Worm (Caenorhabditis elegans) whole organism, young adult: Measurements from ENCODE around the gene H42K12.3.

Source experiments
- B0035.1 ChIP-seq: sonication (generic microtip); optimal IDR thresholded peaks from 2 replicates; lab custom pipeline; 2016; ENCODE audit warnings: missing genetic modification characterization, mild to moderate bottlenecking, missing compliant biosample characterization, missing genotype, missing genetic modification reagents
- B0261.1 ChIP-seq: sonication (generic microtip); optimal IDR thresholded peaks from 2 replicates; lab custom pipeline; 2016; ENCODE audit warnings: mild to moderate bottlenecking, missing genetic modification characterization, moderate library complexity, missing compliant biosample characterization
- F23B12.7 ChIP-seq: sonication (generic microtip); optimal IDR thresholded peaks from 2 replicates; lab custom pipeline; 2017; ENCODE audit warnings: missing genetic modification characterization, mild to moderate bottlenecking, missing compliant biosample characterization, antibody characterized with exemption, moderate library complexity; ENCODE audit not compliant: insufficient read depth
- F37B4.10 ChIP-seq: fragments of 200-800 bp; sonication (Bioruptor generic); IDR thresholded peaks from 2 replicates; pipeline ENCODE4 v1.3.6; 2022; ENCODE audit warnings: missing genetic modification characterization, missing compliant biosample characterization
- F39B2.1 ChIP-seq: fragments of 200-800 bp; sonication (Bioruptor generic); IDR thresholded peaks from 2 replicates; pipeline ENCODE4 v1.3.6; 2022; ENCODE audit warnings: missing genetic modification reagents, missing genetic modification characterization, missing compliant biosample characterization
- F49E8.2 ChIP-seq: sonication (generic microtip); optimal IDR thresholded peaks from 3 replicates; lab custom pipeline; 2017; ENCODE audit warnings: missing genetic modification characterization, mild to moderate bottlenecking, missing compliant biosample characterization, antibody characterized with exemption, moderate library complexity; ENCODE audit not compliant: insufficient read depth
- F57C9.4 ChIP-seq: sonication (generic microtip); optimal IDR thresholded peaks from 2 replicates; lab custom pipeline; 2017; ENCODE audit warnings: mild to moderate bottlenecking, missing genetic modification characterization, missing compliant biosample characterization
- K12H6.12 ChIP-seq: fragments of 200-800 bp; sonication (Bioruptor generic); optimal IDR thresholded peaks from 2 replicates; lab custom pipeline; 2018; ENCODE audit warnings: mild to moderate bottlenecking, missing genetic modification characterization, missing compliant biosample characterization
- T07F8.4 ChIP-seq: sonication (generic microtip); optimal IDR thresholded peaks from 2 replicates; lab custom pipeline; 2016; ENCODE audit warnings: mild to moderate bottlenecking, missing genetic modification characterization, moderate library complexity, missing compliant biosample characterization
- T26A5.8 ChIP-seq: sonication (generic microtip); optimal IDR thresholded peaks from 2 replicates; lab custom pipeline; 2016; ENCODE audit warnings: missing genetic modification characterization, missing compliant biosample characterization
- Y53F4B.3 ChIP-seq: fragments of 200-800 bp; sonication (Bioruptor generic); IDR thresholded peaks from 2 replicates; pipeline ENCODE4 v1.3.6; 2022; ENCODE audit warnings: missing genetic modification reagents, missing genetic modification characterization, missing compliant biosample characterization
- Y56A3A.18 ChIP-seq: fragments of 200-800 bp; sonication (Bioruptor generic); IDR thresholded peaks from 2 replicates; pipeline ENCODE4 v1.3.6; 2022; ENCODE audit warnings: missing genetic modification reagents, missing genetic modification characterization, missing compliant biosample characterization
- athp-1 ChIP-seq: sonication (generic microtip); optimal IDR thresholded peaks from 2 replicates; lab custom pipeline; 2017; ENCODE audit warnings: mild to moderate bottlenecking, missing genetic modification characterization, missing compliant biosample characterization
- attf-6 ChIP-seq: fragments of 200-800 bp; sonication (Bioruptor generic); IDR thresholded peaks from 2 replicates; pipeline ENCODE4 v1.3.6; 2022; ENCODE audit warnings: missing genetic modification reagents, missing genetic modification characterization, missing compliant biosample characterization
- ceh-100 ChIP-seq: fragments of 200-800 bp; sonication (Bioruptor generic); IDR thresholded peaks from 2 replicates; pipeline ENCODE4 v1.3.6; 2022; ENCODE audit warnings: missing genetic modification reagents, missing genetic modification characterization, missing compliant biosample characterization
- ceh-40 ChIP-seq: fragments of 200-800 bp; sonication (Bioruptor generic); IDR thresholded peaks from 2 replicates; pipeline ENCODE4 v1.3.6; 2022; ENCODE audit warnings: missing genetic modification characterization, missing compliant biosample characterization
- ceh-79 ChIP-seq: sonication (generic microtip); optimal IDR thresholded peaks from 2 replicates; lab custom pipeline; 2017; ENCODE audit warnings: mild to moderate bottlenecking, missing genetic modification characterization, missing compliant biosample characterization
- ceh-91 ChIP-seq: fragments of 200-800 bp; sonication (Bioruptor generic); IDR thresholded peaks from 2 replicates; pipeline ENCODE4 v1.3.6; 2022; ENCODE audit warnings: missing genetic modification reagents, missing genetic modification characterization, missing compliant biosample characterization
- die-1 ChIP-seq: sonication (generic microtip); optimal IDR thresholded peaks from 2 replicates; lab custom pipeline; 2016; ENCODE audit warnings: missing genotype, mild to moderate bottlenecking, missing genetic modification characterization, missing compliant biosample characterization
- dpff-1 ChIP-seq: sonication (generic microtip); optimal IDR thresholded peaks from 2 replicates; lab custom pipeline; 2017; ENCODE audit warnings: mild to moderate bottlenecking, missing genetic modification characterization, missing compliant biosample characterization
- ets-4 ChIP-seq: fragments of 200-800 bp; sonication (Bioruptor generic); optimal IDR thresholded peaks from 2 replicates; lab custom pipeline; 2018; ENCODE audit warnings: mild to moderate bottlenecking, missing genetic modification characterization, missing compliant biosample characterization
- fkh-3 ChIP-seq: sonication (generic microtip); optimal IDR thresholded peaks from 2 replicates; lab custom pipeline; 2016; ENCODE audit warnings: mild to moderate bottlenecking, missing genetic modification characterization, missing compliant biosample characterization
- gei-17 ChIP-seq: fragments of 200-800 bp; sonication (Bioruptor generic); optimal IDR thresholded peaks from 2 replicates; lab custom pipeline; 2018; ENCODE audit warnings: mild to moderate bottlenecking, missing genetic modification characterization, missing compliant biosample characterization
- him-1 ChIP-seq: sonication (generic microtip); optimal IDR thresholded peaks from 2 replicates; lab custom pipeline; 2016; ENCODE audit warnings: missing genotype, missing genetic modification reagents, missing genetic modification characterization, missing compliant biosample characterization
- hlh-26 ChIP-seq: fragments of 200-800 bp; sonication (Bioruptor generic); conservative IDR thresholded peaks from 2 replicates; pipeline ENCODE4 v1.3.6; 2022; ENCODE audit warnings: missing genetic modification reagents, missing genetic modification characterization, missing compliant biosample characterization
- hmg-1.2 ChIP-seq: fragments of 200-800 bp; sonication (Bioruptor generic); IDR thresholded peaks from 2 replicates; pipeline ENCODE4 v1.3.6; 2022; ENCODE audit warnings: missing genetic modification reagents, missing genetic modification characterization, missing compliant biosample characterization
- hmg-20 ChIP-seq: fragments of 200-800 bp; sonication (Bioruptor generic); IDR thresholded peaks from 2 replicates; pipeline ENCODE4 v1.3.6; 2022; ENCODE audit warnings: missing genetic modification reagents, missing genetic modification characterization, missing compliant biosample characterization
- hrde-1 ChIP-seq: sonication (generic microtip); optimal IDR thresholded peaks from 2 replicates; lab custom pipeline; 2016; ENCODE audit warnings: missing genetic modification characterization, mild to moderate bottlenecking, missing compliant biosample characterization, moderate library complexity, missing genotype, missing genetic modification reagents, borderline replicate concordance
- hsf-1 ChIP-seq: fragments of 200-800 bp; sonication (Bioruptor generic); IDR thresholded peaks from 2 replicates; pipeline ENCODE4 v1.3.6; 2022; ENCODE audit warnings: missing genetic modification reagents, missing genetic modification characterization, missing compliant biosample characterization
- let-607 ChIP-seq, 2 experiments: fragments of 200-800 bp in 1 of 2; sonication (Bioruptor generic) in 1 of 2; sonication (generic microtip) in 1 of 2; optimal IDR thresholded peaks; 2 replicates each; lab custom pipeline; 2016 to 2018; ENCODE audit warnings: mild to moderate bottlenecking in 2 of 2, missing compliant biosample characterization in 2 of 2, missing genetic modification characterization in 2 of 2, moderate library complexity in 2 of 2, missing genotype in 1 of 2
- lin-35 ChIP-seq, 3 experiments: fragments of 150-350 bp in 2 of 3; sonication (generic microtip) in 1 of 3; optimal IDR thresholded peaks; 2 replicates each; lab custom pipeline; 2014 to 2018; ENCODE audit warnings: missing biosample characterization in 3 of 3, missing genetic modification characterization in 3 of 3, missing genetic modification reagents in 3 of 3
- lin-40 ChIP-seq: sonication (generic microtip); optimal IDR thresholded peaks from 2 replicates; lab custom pipeline; 2016; ENCODE audit warnings: missing genetic modification characterization, mild to moderate bottlenecking, missing compliant biosample characterization, missing genotype, missing genetic modification reagents
- lin-54 ChIP-seq: fragments of 200-800 bp; sonication (Bioruptor generic); optimal IDR thresholded peaks from 2 replicates; lab custom pipeline; 2018; ENCODE audit warnings: mild to moderate bottlenecking, missing genetic modification characterization, missing compliant biosample characterization
- lsl-1 ChIP-seq: fragments of 200-800 bp; sonication (Bioruptor generic); optimal IDR thresholded peaks from 2 replicates; lab custom pipeline; 2018; ENCODE audit warnings: mild to moderate bottlenecking, missing genetic modification characterization, moderate library complexity, missing compliant biosample characterization
- nfya-1 ChIP-seq: sonication (generic microtip); optimal IDR thresholded peaks from 2 replicates; lab custom pipeline; 2017; ENCODE audit warnings: antibody characterized with exemption, missing compliant biosample characterization, missing genetic modification characterization, borderline replicate concordance; ENCODE audit not compliant: insufficient read depth
- nfya-2 ChIP-seq: fragments of 200-800 bp; sonication (Bioruptor generic); IDR thresholded peaks from 2 replicates; pipeline ENCODE4 v1.3.6; 2022; ENCODE audit warnings: missing genetic modification reagents, missing genetic modification characterization, missing compliant biosample characterization
- nhr-27 ChIP-seq: fragments of 200-800 bp; sonication (Bioruptor generic); optimal IDR thresholded peaks from 2 replicates; lab custom pipeline; 2018; ENCODE audit warnings: mild to moderate bottlenecking, missing genetic modification characterization, moderate library complexity, missing compliant biosample characterization
- nhr-80 ChIP-seq: sonication (generic microtip); optimal IDR thresholded peaks from 2 replicates; lab custom pipeline; 2016; ENCODE audit warnings: missing genetic modification characterization, missing compliant biosample characterization
- pbrm-1 ChIP-seq: fragments of 200-800 bp; sonication (Bioruptor generic); IDR thresholded peaks from 2 replicates; pipeline ENCODE4 v1.3.6; 2022; ENCODE audit warnings: missing genetic modification reagents, missing genetic modification characterization, missing compliant biosample characterization
- snpc-1.3 ChIP-seq: sonication (generic microtip); optimal IDR thresholded peaks from 2 replicates; lab custom pipeline; 2017; ENCODE audit warnings: missing genetic modification characterization, mild to moderate bottlenecking, missing compliant biosample characterization, antibody characterized with exemption, moderate library complexity, missing genotype, missing genetic modification reagents; ENCODE audit not compliant: insufficient read depth
- somi-1 ChIP-seq: fragments of 200-800 bp; sonication (Bioruptor generic); optimal IDR thresholded peaks from 2 replicates; lab custom pipeline; 2018; ENCODE audit warnings: mild to moderate bottlenecking, missing genetic modification characterization, missing compliant biosample characterization
- sptf-2 ChIP-seq: fragments of 200-800 bp; sonication (Bioruptor generic); optimal IDR thresholded peaks from 2 replicates; lab custom pipeline; 2018; ENCODE audit warnings: mild to moderate bottlenecking, missing genetic modification characterization, missing compliant biosample characterization
- tbp1 ChIP-seq: fragments of 200-800 bp; sonication (Bioruptor generic); optimal IDR thresholded peaks from 2 replicates; lab custom pipeline; 2018; ENCODE audit warnings: mild to moderate bottlenecking, missing genetic modification characterization, missing compliant biosample characterization
- tlf-1 ChIP-seq: fragments of 200-800 bp; sonication (Bioruptor generic); optimal IDR thresholded peaks from 2 replicates; lab custom pipeline; 2018; ENCODE audit warnings: mild to moderate bottlenecking, missing genetic modification characterization, missing compliant biosample characterization
- unc-62 ChIP-seq: fragments of 150-350 bp; optimal IDR thresholded peaks from 2 replicates; lab custom pipeline; 2014; ENCODE audit warnings: missing biosample characterization, missing genetic modification reagents, missing genetic modification characterization
- xnd-1 ChIP-seq: sonication (generic microtip); optimal IDR thresholded peaks from 2 replicates; lab custom pipeline; 2016; ENCODE audit warnings: missing genotype, missing genetic modification reagents, missing genetic modification characterization, missing compliant biosample characterization
- zim-3 ChIP-seq: sonication (generic microtip); optimal IDR thresholded peaks from 2 replicates; lab custom pipeline; 2017; ENCODE audit warnings: mild to moderate bottlenecking, missing genetic modification characterization, moderate library complexity, missing compliant biosample characterization
- ztf-18 ChIP-seq: sonication (generic microtip); optimal IDR thresholded peaks from 2 replicates; lab custom pipeline; 2016; ENCODE audit warnings: missing genotype, mild to moderate bottlenecking, missing genetic modification characterization, missing compliant biosample characterization
- ztf-28 ChIP-seq: fragments of 200-800 bp; sonication (Bioruptor generic); IDR thresholded peaks from 2 replicates; pipeline ENCODE4 v1.3.6; 2022; ENCODE audit warnings: missing genetic modification reagents, missing genetic modification characterization, missing compliant biosample characterization

H42K12.3 gene

DNA sequence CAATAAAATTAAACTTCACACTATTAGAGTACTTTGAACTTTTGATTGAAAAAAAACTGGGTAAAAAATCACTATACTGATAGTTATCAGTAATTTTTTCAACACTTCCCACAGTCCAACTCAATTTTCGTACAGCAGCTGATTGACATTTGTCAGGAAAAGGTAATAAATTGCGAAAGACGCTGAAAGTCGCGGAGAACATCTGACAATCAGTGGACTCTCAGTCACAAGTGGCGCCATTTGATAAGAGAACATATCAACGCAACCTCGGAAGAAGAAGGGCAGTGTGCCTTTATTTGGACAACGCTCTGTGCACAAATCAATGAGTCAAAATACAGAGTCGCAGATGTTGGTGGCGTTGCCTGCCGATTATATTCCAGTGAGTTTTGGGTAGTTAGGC is 38.7 kb upstream of the H42K12.3 start, which contains the start of gene C52B11.5 (continued):
- TF ChIP-seq gei-17 (GFP tag; lab: Kevin White, UChicago), result no peak
- peak; percentile 79 for TF ChIP-seq unc-62 (GFP tag; lab: Kevin White, UChicago)
- TF ChIP-seq pbrm-1 (GFP tag; lab: Robert Waterston, UW), result no peak
- TF ChIP-seq athp-1, result no peak
- TF ChIP-seq hmg-20, result no peak
- no peak for TF ChIP-seq B0261.1 (tag; lab: Kevin White, UChicago)
- peak; percentile 61 to 77 for TF ChIP-seq let-607 (tag; optimal IDR thresholded peaks at IDR 0.05; lab: Kevin White, UChicago)
- TF ChIP-seq lin-40 (tag; lab: Kevin White, UChicago), result peak; percentile 9
- no peak for TF ChIP-seq ceh-40
- TF ChIP-seq T07F8.4 (tag; lab: Kevin White, UChicago), result no peak
- peak; percentile 72 for TF ChIP-seq ets-4
- TF ChIP-seq tbp1 (GFP tag; lab: Kevin White, UChicago), result peak; percentile 44
- no peak for TF ChIP-seq zim-3
- no peak for TF ChIP-seq snpc-1.3 (tag; lab: Kevin White, UChicago)
- no peak for TF ChIP-seq hrde-1 (tag; lab: Kevin White, UChicago)
- peak; percentile 41 for TF ChIP-seq tlf-1 (GFP tag; lab: Kevin White, UChicago)
- TF ChIP-seq lsl-1 (GFP tag; lab: Kevin White, UChicago), result no peak
- TF ChIP-seq F23B12.7 (tag; lab: Kevin White, UChicago), result peak; percentile 19
- TF ChIP-seq dpff-1 (tag; lab: Kevin White, UChicago), result no peak
- TF ChIP-seq T26A5.8, result no peak
- TF ChIP-seq nhr-80, result peak; percentile 98
- TF ChIP-seq ceh-91 (GFP tag; lab: Robert Waterston, UW), result no peak
- no peak for TF ChIP-seq K12H6.12 (tag; lab: Kevin White, UChicago)
- TF ChIP-seq ceh-100, result no peak
- no peak for TF ChIP-seq hsf-1 (GFP tag; lab: Robert Waterston, UW)
- TF ChIP-seq F37B4.10 (GFP tag; lab: Robert Waterston, UW), result no peak
- TF ChIP-seq Y56A3A.18, result peak; percentile 76; the same call in 1 of the 2 replicates
- no peak for TF ChIP-seq attf-6 (GFP tag; lab: Robert Waterston, UW)
- no peak for TF ChIP-seq nhr-27 (tag; lab: Kevin White, UChicago)
- TF ChIP-seq B0035.1 (tag; lab: Kevin White, UChicago), result no peak
- TF ChIP-seq die-1 (tag; lab: Kevin White, UChicago), result no peak
- no peak for TF ChIP-seq F57C9.4
- TF ChIP-seq lin-35 (GFP tag; optimal IDR thresholded peaks at IDR 0.05; lab: Kevin White, UChicago), result no peak
- TF ChIP-seq hmg-1.2, result no peak
- no peak for TF ChIP-seq lin-54 (GFP tag; lab: Kevin White, UChicago)
- TF ChIP-seq sptf-2 (GFP tag; lab: Kevin White, UChicago), result no peak
- no peak for TF ChIP-seq ztf-28 (GFP tag; lab: Robert Waterston, UW)
- no peak for TF ChIP-seq F49E8.2 (tag; lab: Kevin White, UChicago)
- TF ChIP-seq xnd-1 (tag; lab: Kevin White, UChicago), result no peak
- TF ChIP-seq ceh-79, result no peak
- TF ChIP-seq nfya-1 (tag; lab: Kevin White, UChicago), result no peak
- no peak for TF ChIP-seq Y53F4B.3 (GFP tag; lab: Robert Waterston, UW)
- TF ChIP-seq hlh-26 (GFP tag; lab: Robert Waterston, UW), result no peak
- TF ChIP-seq him-1 (tag; lab: Kevin White, UChicago), result no peak
- TF ChIP-seq nfya-2 (GFP tag; lab: Robert Waterston, UW), result no peak
- TF ChIP-seq F39B2.1, result no peak
- TF ChIP-seq ztf-18 (tag; lab: Kevin White, UChicago), result no peak
- no peak for TF ChIP-seq fkh-3 (tag; lab: Kevin White, UChicago)
- no peak for TF ChIP-seq somi-1 (GFP tag; lab: Kevin White, UChicago)
